Worm (Caenorhabditis elegans) whole organism, late embryonic: Measurements from ENCODE around the gene sto-4.

Source experiments
- ama-1 ChIP-seq: fragments of 150-350 bp; optimal IDR thresholded peaks from 2 replicates; lab custom pipeline; 2014
- ceh-31 ChIP-seq: sonication (generic microtip); optimal IDR thresholded peaks from 2 replicates; lab custom pipeline; 2016; ENCODE audit warnings: missing genetic modification characterization, missing compliant biosample characterization
- dve-1 ChIP-seq: sonication (generic microtip); optimal IDR thresholded peaks from 2 replicates; lab custom pipeline; 2017; ENCODE audit warnings: antibody characterized with exemption, mild to moderate bottlenecking, missing genetic modification characterization, missing compliant biosample characterization
- elt-2 ChIP-seq: sonication (generic microtip); optimal IDR thresholded peaks from 2 replicates; lab custom pipeline; 2016; ENCODE audit warnings: missing genetic modification reagents, missing genetic modification characterization, missing compliant biosample characterization
- gmeb-2 ChIP-seq: sonication (generic microtip); optimal IDR thresholded peaks from 2 replicates; lab custom pipeline; 2016; ENCODE audit warnings: missing genetic modification characterization, inconsistent platforms, missing compliant biosample characterization
- lin-11 ChIP-seq: fragments of 200-800 bp; sonication (Bioruptor generic); optimal IDR thresholded peaks from 2 replicates; lab custom pipeline; 2018; ENCODE audit warnings: mild to moderate bottlenecking, missing genetic modification characterization, missing compliant biosample characterization
- odd-2 ChIP-seq: sonication (generic microtip); optimal IDR thresholded peaks from 2 replicates; lab custom pipeline; 2017; ENCODE audit warnings: antibody characterized with exemption, mild to moderate bottlenecking, missing genetic modification characterization, missing compliant biosample characterization
- pat-9 ChIP-seq: fragments of 200-800 bp; sonication (Bioruptor generic); optimal IDR thresholded peaks from 2 replicates; lab custom pipeline; 2018; ENCODE audit warnings: mild to moderate bottlenecking, missing genetic modification characterization, moderate library complexity, missing compliant biosample characterization
- pha-2 ChIP-seq: sonication (generic microtip); optimal IDR thresholded peaks from 2 replicates; lab custom pipeline; 2017; ENCODE audit warnings: mild to moderate bottlenecking, missing genetic modification characterization, missing compliant biosample characterization
- pqm-1 ChIP-seq: sonication (generic microtip); optimal IDR thresholded peaks from 2 replicates; lab custom pipeline; 2016; ENCODE audit warnings: missing genetic modification characterization, missing compliant biosample characterization
- tbx-2 ChIP-seq: sonication (generic microtip); optimal IDR thresholded peaks from 2 replicates; lab custom pipeline; 2016; ENCODE audit warnings: missing genetic modification characterization, missing compliant biosample characterization
- unc-42 ChIP-seq: sonication (generic microtip); optimal IDR thresholded peaks from 2 replicates; lab custom pipeline; 2016; ENCODE audit warnings: missing genotype, missing genetic modification characterization, missing compliant biosample characterization
- unc-86 ChIP-seq: sonication (generic microtip); optimal IDR thresholded peaks from 2 replicates; lab custom pipeline; 2016; ENCODE audit warnings: missing genetic modification characterization, missing compliant biosample characterization

ce11 chrX:11658331-11658730 lies 14.4 kb downstream of the sto-4 start, which contains the start of gene T04F8.3:
- TF ChIP-seq tbx-2 (no peak), lin-11 (tag; lab: Kevin White, UChicago) (no peak), ceh-31 (no peak), pqm-1 (tag; lab: Kevin White, UChicago) (no peak), unc-42 (tag; lab: Kevin White, UChicago) (no peak), odd-2 (tag; lab: Kevin White, UChicago) (no peak), elt-2 (tag; lab: Kevin White, UChicago) (no peak), ama-1 (lab: Kevin White, UChicago) (no peak), pat-9 (no peak), gmeb-2 (tag; lab: Kevin White, UChicago) (no peak), pha-2 (tag; lab: Kevin White, UChicago) (no peak), unc-86 (tag; lab: Kevin White, UChicago) (no peak), dve-1 (no peak)
